Worm (Caenorhabditis elegans) whole organism, L3 larva: ENCODE data around the gene C16D9.5.

Source experiments
- R02D3.7 ChIP-seq: fragments of 150-350 bp; optimal IDR thresholded peaks from 2 replicates; lab custom pipeline; 2014; ENCODE audit warnings: missing biosample characterization, missing genetic modification characterization
- ZK546.5 ChIP-seq: sonication (generic microtip); optimal IDR thresholded peaks from 2 replicates; lab custom pipeline; 2017; ENCODE audit warnings: missing biosample characterization, missing genetic modification characterization
- ama-1 ChIP-seq: fragments of 150-350 bp; optimal IDR thresholded peaks from 2 replicates; lab custom pipeline; 2018
- ceh-28 ChIP-seq: fragments of 150-350 bp; optimal IDR thresholded peaks from 2 replicates; lab custom pipeline; 2014; ENCODE audit warnings: missing biosample characterization, missing genetic modification reagents, missing genetic modification characterization
- ceh-82 ChIP-seq: fragments of 150-350 bp; optimal IDR thresholded peaks from 2 replicates; lab custom pipeline; 2014; ENCODE audit warnings: missing biosample characterization, missing genetic modification characterization
- egl-5 ChIP-seq: fragments of 150-350 bp; optimal IDR thresholded peaks from 2 replicates; lab custom pipeline; 2017; ENCODE audit warnings: missing biosample characterization, missing genetic modification reagents, missing genetic modification characterization, inconsistent platforms
- elt-1 ChIP-seq: fragments of 150-350 bp; optimal IDR thresholded peaks from 2 replicates; lab custom pipeline; 2014; ENCODE audit warnings: missing biosample characterization, missing genetic modification characterization
- elt-2 ChIP-seq: sonication (generic microtip); optimal IDR thresholded peaks from 2 replicates; lab custom pipeline; 2016; ENCODE audit warnings: missing genetic modification reagents, mild to moderate bottlenecking, missing genetic modification characterization, missing compliant biosample characterization
- elt-3 ChIP-seq, 3 experiments: fragments of 150-350 bp in 1 of 3; sonication (generic microtip) in 2 of 3; optimal IDR thresholded peaks; 2 replicates in 2 of 3; 4 replicates in 1 of 3; lab custom pipeline; 2014 to 2017; ENCODE audit warnings: missing biosample characterization in 3 of 3, missing genetic modification characterization in 3 of 3
- eor-1 ChIP-seq, 2 experiments: fragments of 150-350 bp; optimal IDR thresholded peaks; 2 replicates each; lab custom pipeline; 2014 to 2018; ENCODE audit warnings: missing biosample characterization in 2 of 2, missing genetic modification characterization in 2 of 2
- fkh-10 ChIP-seq: sonication (generic microtip); optimal IDR thresholded peaks from 2 replicates; lab custom pipeline; 2017; ENCODE audit warnings: missing biosample characterization, missing genetic modification reagents, missing genetic modification characterization
- fos-1 ChIP-seq: fragments of 150-350 bp; optimal IDR thresholded peaks from 2 replicates; lab custom pipeline; 2014; ENCODE audit warnings: missing biosample characterization, missing genetic modification characterization
- hmg-11 ChIP-seq: sonication (generic microtip); optimal IDR thresholded peaks from 2 replicates; lab custom pipeline; 2016; ENCODE audit warnings: missing genetic modification characterization, missing compliant biosample characterization
- jun-1 ChIP-seq: fragments of 150-350 bp; optimal IDR thresholded peaks from 2 replicates; lab custom pipeline; 2014; ENCODE audit warnings: missing biosample characterization, missing genetic modification reagents, missing genetic modification characterization
- lin-15B ChIP-seq: fragments of 150-350 bp; optimal IDR thresholded peaks from 2 replicates; lab custom pipeline; 2014; ENCODE audit warnings: missing biosample characterization, missing genetic modification characterization
- lin-39 ChIP-seq: fragments of 150-350 bp; optimal IDR thresholded peaks from 2 replicates; lab custom pipeline; 2018; ENCODE audit warnings: missing biosample characterization, missing genetic modification reagents, missing genetic modification characterization
- lsy-12 ChIP-seq: sonication (generic microtip); optimal IDR thresholded peaks from 2 replicates; lab custom pipeline; 2016; ENCODE audit warnings: mild to moderate bottlenecking, missing genetic modification characterization, missing compliant biosample characterization
- mdl-1 ChIP-seq: fragments of 150-350 bp; optimal IDR thresholded peaks from 2 replicates; lab custom pipeline; 2014; ENCODE audit warnings: missing biosample characterization, missing genetic modification characterization
- mml-1 ChIP-seq: fragments of 150-350 bp; sonication (generic microtip); optimal IDR thresholded peaks from 3 replicates; lab custom pipeline; 2014; ENCODE audit warnings: missing biosample characterization, missing genetic modification characterization
- nfya-1 ChIP-seq: sonication (generic microtip); optimal IDR thresholded peaks from 2 replicates; lab custom pipeline; 2017; ENCODE audit warnings: missing genetic modification characterization, mild to moderate bottlenecking, missing compliant biosample characterization, antibody characterized with exemption, moderate library complexity; ENCODE audit not compliant: insufficient read depth
- nhr-11 ChIP-seq: fragments of 150-350 bp; optimal IDR thresholded peaks from 2 replicates; lab custom pipeline; 2014; ENCODE audit warnings: missing biosample characterization, missing genetic modification characterization
- nhr-12 ChIP-seq: fragments of 150-350 bp; optimal IDR thresholded peaks from 2 replicates; lab custom pipeline; 2014; ENCODE audit warnings: missing biosample characterization, missing genetic modification characterization
- nhr-23 ChIP-seq: fragments of 150-350 bp; optimal IDR thresholded peaks from 2 replicates; lab custom pipeline; 2014; ENCODE audit warnings: missing biosample characterization, missing genetic modification reagents, missing genetic modification characterization
- nhr-237 ChIP-seq: fragments of 150-350 bp; optimal IDR thresholded peaks from 2 replicates; lab custom pipeline; 2014; ENCODE audit warnings: missing biosample characterization, missing genetic modification characterization
- nhr-25 ChIP-seq: sonication (generic microtip); optimal IDR thresholded peaks from 2 replicates; lab custom pipeline; 2017; ENCODE audit warnings: missing biosample characterization, missing genetic modification characterization
- nhr-28 ChIP-seq: fragments of 150-350 bp; optimal IDR thresholded peaks from 2 replicates; lab custom pipeline; 2014; ENCODE audit warnings: missing biosample characterization, missing genetic modification characterization
- nhr-43 ChIP-seq: sonication (generic microtip); optimal IDR thresholded peaks from 2 replicates; lab custom pipeline; 2016; ENCODE audit warnings: mild to moderate bottlenecking, missing genetic modification characterization, missing compliant biosample characterization; ENCODE audit not compliant: poor library complexity, severe bottlenecking
- nhr-76 ChIP-seq: fragments of 150-350 bp; sonication (generic microtip); optimal IDR thresholded peaks from 5 replicates; lab custom pipeline; 2014; ENCODE audit warnings: missing biosample characterization, missing genetic modification characterization
- nhr-77 ChIP-seq: fragments of 150-350 bp; optimal IDR thresholded peaks from 2 replicates; lab custom pipeline; 2014; ENCODE audit warnings: missing biosample characterization, missing genetic modification characterization
- pha-4 ChIP-seq: fragments of 150-350 bp; optimal IDR thresholded peaks from 2 replicates; lab custom pipeline; 2014; ENCODE audit warnings: missing biosample characterization, missing genetic modification reagents, missing genetic modification characterization
- pqm-1 ChIP-seq: fragments of 150-350 bp; optimal IDR thresholded peaks from 2 replicates; lab custom pipeline; 2017; ENCODE audit warnings: missing biosample characterization, missing genetic modification characterization, inconsistent platforms
- sea-2 ChIP-seq: fragments of 150-350 bp; sonication (generic microtip); optimal IDR thresholded peaks from 4 replicates; lab custom pipeline; 2014; ENCODE audit warnings: missing biosample characterization, missing genetic modification reagents, missing genetic modification characterization
- snpc-4 ChIP-seq: fragments of 150-350 bp; optimal IDR thresholded peaks from 2 replicates; lab custom pipeline; 2014; ENCODE audit warnings: missing biosample characterization, missing genetic modification characterization
- unc-39 ChIP-seq: sonication (generic microtip); optimal IDR thresholded peaks from 4 replicates; lab custom pipeline; 2017; ENCODE audit warnings: missing biosample characterization, missing genetic modification characterization
- unc-62 ChIP-seq: fragments of 150-350 bp; sonication (generic microtip); optimal IDR thresholded peaks from 4 replicates; lab custom pipeline; 2014; ENCODE audit warnings: missing biosample characterization, missing genetic modification reagents, missing genetic modification characterization
- zag-1 ChIP-seq: fragments of 150-350 bp; optimal IDR thresholded peaks from 2 replicates; lab custom pipeline; 2014; ENCODE audit warnings: missing biosample characterization, missing genetic modification characterization
- ztf-11 ChIP-seq: fragments of 150-350 bp; optimal IDR thresholded peaks from 2 replicates; lab custom pipeline; 2014; ENCODE audit warnings: missing biosample characterization, missing genetic modification characterization

C16D9.5 gene

DNA sequence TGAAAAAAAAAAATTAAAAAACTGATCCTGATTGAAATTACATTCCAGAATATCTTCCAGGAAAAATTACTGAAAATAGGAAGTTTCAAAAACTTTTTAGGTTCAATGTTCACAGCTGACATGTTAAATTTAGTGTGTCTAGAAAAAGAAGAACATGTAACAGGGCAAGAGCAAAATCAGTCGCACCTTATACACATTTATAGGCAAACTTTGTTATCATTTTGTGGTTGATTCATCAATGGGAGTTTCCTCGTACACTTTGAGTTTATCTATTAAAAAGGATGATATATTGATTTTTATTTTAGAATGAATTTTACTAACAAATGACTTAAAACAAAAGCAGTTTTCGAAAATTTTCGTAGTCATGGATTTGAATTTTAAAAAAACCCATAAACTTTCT, 2.2 kb downstream of the C16D9.5 start:
- TF ChIP-seq pqm-1: peak; percentile 38
- TF ChIP-seq snpc-4 (tag; lab: Kevin White, UChicago): no peak
- peak; percentile 63 for TF ChIP-seq elt-2 (tag; lab: Kevin White, UChicago)

DNA sequence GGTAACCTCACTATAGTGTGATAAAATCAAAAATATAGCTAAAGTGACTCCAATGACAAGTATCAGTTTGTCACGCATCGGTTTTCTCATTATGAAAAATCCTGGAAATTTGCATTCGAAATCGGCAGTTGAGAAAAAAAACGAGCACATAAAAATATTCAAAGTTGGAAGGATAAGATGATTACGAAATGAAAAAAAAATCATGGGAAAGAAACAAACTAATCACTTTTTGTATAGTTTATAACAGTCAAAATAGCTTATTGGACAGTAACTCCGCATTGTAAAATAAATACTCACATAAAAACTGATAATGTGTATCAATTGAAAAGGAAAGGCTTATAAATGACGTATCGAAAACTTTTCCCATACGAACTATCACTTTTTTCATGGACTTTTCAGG, 2.6 kb downstream of the C16D9.5 start, which contains the start of gene C16D9.4:
TSS of gene C16D9.4 (minus strand) at position 101 of the 400 bp plus-strand sequence.
- TF ChIP-seq mml-1 (no peak), ama-1 (lab: Kevin White, UChicago) (no peak), R02D3.7 (tag; lab: Kevin White, UChicago) (no peak), lin-15B (tag; lab: Kevin White, UChicago) (no peak), nhr-77 (tag; lab: Kevin White, UChicago) (no peak), nhr-237 (tag; lab: Kevin White, UChicago) (no peak), mdl-1 (tag; lab: Kevin White, UChicago) (no peak), nhr-43 (tag; lab: Kevin White, UChicago) (no peak), nhr-12 (tag; lab: Kevin White, UChicago) (no peak), lin-39 (no peak), ZK546.5 (tag; lab: Kevin White, UChicago) (no peak)

DNA sequence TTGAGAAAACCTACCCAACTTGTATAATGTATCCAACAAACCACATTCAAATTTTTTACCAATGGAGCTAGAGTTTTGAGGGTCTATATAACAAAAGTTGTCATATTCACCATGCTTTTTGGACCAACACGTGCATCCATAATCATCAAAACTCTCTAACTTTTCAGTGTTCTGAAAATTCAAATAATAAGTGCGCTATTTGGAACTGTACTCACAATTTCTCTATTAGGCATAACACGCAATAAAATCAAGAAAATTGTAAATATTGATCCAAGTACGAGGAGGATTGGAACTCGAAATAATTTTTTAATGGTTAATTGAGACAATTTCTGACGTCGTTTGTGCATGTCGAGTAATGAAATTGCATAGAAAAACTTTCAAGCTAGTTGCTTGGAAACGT, 5.4 kb downstream of the C16D9.5 start, which contains the start of gene C16D9.3:
TSS of gene C16D9.3 (minus strand) at position 101 of the 400 bp plus-strand sequence.
- TF ChIP-seq unc-62 (GFP tag; lab: Kevin White, UChicago) (no peak), elt-3 (tag; optimal IDR thresholded peaks at IDR 0.05; lab: Kevin White, UChicago) (no peak), jun-1 (tag; lab: Kevin White, UChicago) (no peak)
- TF ChIP-seq, all 47 proteins: peak for 0

DNA sequence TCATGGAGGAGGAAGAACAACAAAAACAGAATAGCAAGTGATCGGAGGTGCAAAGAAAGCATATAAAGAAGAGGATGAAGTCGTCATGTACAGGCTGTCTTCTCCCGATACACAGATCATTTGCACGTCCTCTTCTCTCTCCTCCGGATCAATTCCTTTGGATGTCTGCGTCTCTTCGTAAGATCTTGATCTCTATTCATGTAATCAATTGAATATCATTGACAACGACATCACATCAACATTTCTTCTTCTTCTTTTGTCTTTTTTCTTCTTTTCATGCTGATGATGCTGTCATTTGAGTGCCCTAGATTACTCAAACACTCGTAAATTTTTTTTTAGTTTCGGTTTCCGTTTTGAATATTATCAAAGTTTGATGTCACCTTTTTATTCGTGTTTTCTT, 7.1 kb downstream of the C16D9.5 start, which contains the start of gene rol-3:
TSS of gene rol-3 (minus strand) at position 120 of the 400 bp plus-strand sequence.
- TF ChIP-seq nhr-23 (tag; lab: Kevin White, UChicago) (peak; percentile 62), pha-4 (no peak), ama-1 (lab: Kevin White, UChicago) (no peak), nhr-11 (tag; lab: Kevin White, UChicago) (no peak), R02D3.7 (tag; lab: Kevin White, UChicago) (no peak), snpc-4 (tag; lab: Kevin White, UChicago) (no peak), mdl-1 (tag; lab: Kevin White, UChicago) (no peak), fkh-10 (GFP tag; lab: Kevin White, UChicago) (no peak), nfya-1 (tag; lab: Kevin White, UChicago) (no peak), ceh-28 (peak; percentile 73), lsy-12 (tag; lab: Kevin White, UChicago) (no peak), zag-1 (tag; lab: Kevin White, UChicago) (no peak), nhr-28 (tag; lab: Kevin White, UChicago) (no peak), unc-39 (tag; lab: Kevin White, UChicago) (no peak), ceh-82 (no peak)

DNA sequence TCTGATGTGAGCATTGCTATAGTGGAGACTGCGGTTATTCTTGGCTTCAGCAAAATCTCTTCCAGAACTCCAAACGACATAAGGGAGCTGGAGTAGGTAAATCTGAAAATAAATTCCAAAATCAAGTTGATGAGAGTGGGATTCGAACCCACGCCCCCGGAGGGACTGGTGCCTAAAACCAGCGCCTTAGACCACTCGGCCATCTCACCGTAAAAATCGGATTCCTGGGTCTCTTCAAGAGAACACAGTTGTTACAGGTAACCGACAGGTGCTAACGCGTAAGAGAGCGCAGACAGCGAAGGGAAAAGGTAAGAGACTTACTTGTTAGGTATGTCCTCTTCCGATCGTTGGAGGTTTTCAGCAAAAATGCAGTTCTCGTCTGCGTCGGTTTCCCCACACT, 10.0 kb downstream of the C16D9.5 start:
- TF ChIP-seq nhr-23 (tag; lab: Kevin White, UChicago): peak; percentile 39
- peak; percentile 40 for TF ChIP-seq pqm-1
- TF ChIP-seq snpc-4 (tag; lab: Kevin White, UChicago): peak; percentile 29
- TF ChIP-seq lsy-12 (tag; lab: Kevin White, UChicago): peak; percentile 41
- peak; percentile 36 for TF ChIP-seq nfya-1 (tag; lab: Kevin White, UChicago)
- TF ChIP-seq elt-2 (tag; lab: Kevin White, UChicago): peak; percentile 20
- peak; percentile 53 for TF ChIP-seq nhr-25 (tag; lab: Kevin White, UChicago)
- TF ChIP-seq nhr-76 (tag; lab: Kevin White, UChicago): no peak
- TF ChIP-seq elt-1 (tag; lab: Kevin White, UChicago): no peak
- TF ChIP-seq hmg-11 (tag; lab: Kevin White, UChicago): no peak
- TF ChIP-seq lin-39: peak; percentile 2
- no peak for TF ChIP-seq pha-4

DNA sequence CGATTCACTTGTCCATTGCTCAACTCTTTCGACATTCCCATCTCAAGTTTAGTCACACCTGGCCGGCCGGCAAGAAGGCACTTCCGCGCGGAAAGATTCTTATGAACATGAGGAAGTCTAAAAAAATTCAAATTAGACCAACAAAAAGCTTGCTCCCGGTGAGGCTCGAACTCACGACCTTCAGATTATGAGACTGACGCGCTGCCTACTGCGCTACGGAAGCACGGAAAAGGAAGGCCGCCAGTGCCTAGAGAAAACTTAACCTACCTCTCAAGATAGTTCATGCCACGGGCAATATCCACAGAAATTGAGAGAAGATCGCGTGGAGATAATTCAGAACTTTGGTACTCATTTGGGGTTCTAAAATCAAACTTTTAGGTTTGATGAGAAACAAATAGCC, 15.3 kb downstream of the C16D9.5 start:
- TF ChIP-seq jun-1 (tag; lab: Kevin White, UChicago) (no peak), nfya-1 (tag; lab: Kevin White, UChicago) (peak; percentile 25), nhr-237 (tag; lab: Kevin White, UChicago) (no peak), sea-2 (GFP tag; lab: Kevin White, UChicago) (no peak), pqm-1 (no peak), nhr-23 (tag; lab: Kevin White, UChicago) (no peak), ceh-28 (no peak), eor-1 (tag; optimal IDR thresholded peaks at IDR 0.05; lab: Kevin White, UChicago) (no peak), egl-5 (tag; lab: Kevin White, UChicago) (no peak), lin-39 (no peak), snpc-4 (tag; lab: Kevin White, UChicago) (peak; percentile 62), ama-1 (lab: Kevin White, UChicago) (no peak), nhr-77 (tag; lab: Kevin White, UChicago) (no peak), nhr-76 (tag; lab: Kevin White, UChicago) (no peak), ztf-11 (tag; lab: Kevin White, UChicago) (no peak), mdl-1 (tag; lab: Kevin White, UChicago) (no peak), unc-62 (GFP tag; lab: Kevin White, UChicago) (no peak), zag-1 (tag; lab: Kevin White, UChicago) (no peak), nhr-25 (tag; lab: Kevin White, UChicago) (no peak), elt-2 (tag; lab: Kevin White, UChicago) (peak; percentile 1), elt-3 (tag; optimal IDR thresholded peaks at IDR 0.05; lab: Kevin White, UChicago) (no peak), fos-1 (tag; lab: Kevin White, UChicago) (no peak), nhr-43 (tag; lab: Kevin White, UChicago) (no peak), lin-15B (tag; lab: Kevin White, UChicago) (no peak), fkh-10 (GFP tag; lab: Kevin White, UChicago) (no peak)
